Worm (Caenorhabditis elegans): ENCODE results near the gene ZK892.6.

DNA sequence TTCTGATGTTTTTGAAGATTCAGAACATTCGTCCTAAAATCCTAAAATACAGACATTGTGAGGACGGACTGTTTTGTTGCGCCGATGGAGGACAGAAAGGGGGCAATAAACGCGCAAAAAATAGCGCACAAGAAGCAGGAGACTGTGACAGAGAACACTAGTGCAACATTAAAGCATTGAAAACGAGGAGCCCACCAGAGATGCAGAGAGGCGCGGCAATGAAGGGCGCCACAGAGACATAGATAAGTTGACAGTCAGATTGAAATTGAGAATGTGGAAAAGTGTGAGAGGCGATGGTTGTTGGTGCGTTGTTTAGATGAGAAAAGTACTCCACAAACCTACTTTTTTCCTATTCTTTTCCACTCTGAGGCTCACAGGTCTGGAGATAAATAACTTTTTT, 5.0 kb downstream of the ZK892.6 start, which contains the start of gene aakg-5:
- TF ChIP-seq ama-1 (optimal IDR thresholded peaks at IDR 0.05) (no peak), hmbx-1 (tag; optimal IDR thresholded peaks at IDR 0.05) (no peak), ets-7 (tag; optimal IDR thresholded peaks at IDR 0.05) (no peak), pes-1 (GFP tag; IDR thresholded peaks at IDR 0.05) (no peak), flt-1 (GFP tag; IDR thresholded peaks at IDR 0.05) (no peak), tbx-11 (GFP tag; IDR thresholded peaks at IDR 0.05) (no peak), ceh-36 (tag; optimal IDR thresholded peaks at IDR 0.05) (no peak), tbx-37 (GFP tag; conservative IDR thresholded peaks at IDR 0.05) (no peak), hmg-4 (GFP tag; optimal IDR thresholded peaks at IDR 0.05) (no peak), tra-4 (tag; optimal IDR thresholded peaks at IDR 0.05) (no peak), F13C5.2 (tag; optimal IDR thresholded peaks at IDR 0.05) (no peak), sea-1 (GFP tag; conservative IDR thresholded peaks at IDR 0.05) (no peak)
